Comparison of ENCODE assay signal across 1 worm cellular context in the genomic region with DNA sequence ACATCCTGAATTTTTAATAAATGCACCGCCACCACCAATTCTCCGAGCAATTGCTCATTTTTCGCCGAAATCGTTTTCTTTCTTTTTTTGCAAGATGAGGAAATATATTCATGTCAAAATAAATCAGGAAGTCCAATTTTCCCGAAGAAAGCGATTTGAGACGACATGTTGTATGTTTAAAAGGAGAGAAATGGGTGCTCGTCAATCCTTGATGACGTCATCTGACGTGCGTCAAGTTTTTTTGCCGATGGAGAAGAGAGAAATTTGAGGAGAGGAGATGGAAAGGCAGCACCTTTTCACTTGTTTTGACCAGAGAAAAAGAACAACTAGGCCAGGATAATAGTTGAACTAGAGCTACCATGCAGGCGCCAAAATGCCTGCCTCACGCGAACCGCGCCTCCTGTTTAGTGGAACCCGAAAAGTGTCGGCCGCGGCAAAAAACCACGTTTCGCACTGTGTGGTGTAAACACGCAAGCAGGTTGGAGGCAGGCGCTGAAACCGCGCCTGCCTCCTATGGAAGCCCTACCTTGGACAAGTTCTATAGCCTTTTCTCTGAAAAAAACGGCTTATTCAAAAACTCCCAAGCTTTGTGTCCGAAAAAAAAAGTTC.
TF ChIP-seq lines count a peak whose summit lies in the region.

No protein-coding gene starts in this region.

TF ChIP-seq in whole organism, L1 larva, 84 proteins besides CTCF, POLR2A, EP300 and RAD21 (continued from another document):
- TF ChIP-seq nhr-11 (tag; optimal IDR thresholded peaks at IDR 0.05; lab: Kevin White, UChicago): no peak
- TF ChIP-seq sptf-1 (tag; optimal IDR thresholded peaks at IDR 0.05; lab: Kevin White, UChicago): no peak
- no peak for TF ChIP-seq skn-1 (tag; optimal IDR thresholded peaks at IDR 0.05; lab: Kevin White, UChicago)
- TF ChIP-seq nhr-76 (tag; optimal IDR thresholded peaks at IDR 0.05; lab: Kevin White, UChicago): no peak
- peak in 1 of 2 experiments; percentile 61 for TF ChIP-seq lsy-2 (tag; optimal IDR thresholded peaks at IDR 0.05; lab: Kevin White, UChicago)
- TF ChIP-seq nhr-71 (tag; optimal IDR thresholded peaks at IDR 0.05; lab: Kevin White, UChicago): peak; percentile 65
- TF ChIP-seq F16B12.6 (tag; optimal IDR thresholded peaks at IDR 0.05; lab: Kevin White, UChicago): no peak
- TF ChIP-seq fkh-4 (tag; optimal IDR thresholded peaks at IDR 0.05; lab: Kevin White, UChicago; ENCODE audit: borderline replicate concordance): no peak
- TF ChIP-seq ama-1 (optimal IDR thresholded peaks at IDR 0.05; lab: Kevin White, UChicago): peak; percentile 32
- TF ChIP-seq ceh-88 (GFP tag; IDR thresholded peaks at IDR 0.05; lab: Robert Waterston, UW): no peak
- no peak for TF ChIP-seq C04F5.9 (tag; optimal IDR thresholded peaks at IDR 0.05; lab: Kevin White, UChicago)
- no peak for TF ChIP-seq tlp-1 (tag; optimal IDR thresholded peaks at IDR 0.05; lab: Kevin White, UChicago)
- TF ChIP-seq ztf-4 (tag; optimal IDR thresholded peaks at IDR 0.05; lab: Kevin White, UChicago): no peak
- no peak for TF ChIP-seq lir-3 (tag; optimal IDR thresholded peaks at IDR 0.05; lab: Kevin White, UChicago; ENCODE audit: poor library complexity)
- no peak for TF ChIP-seq pag-3 (tag; optimal IDR thresholded peaks at IDR 0.05; lab: Kevin White, UChicago; ENCODE audit: borderline replicate concordance, insufficient read depth)
- TF ChIP-seq nhr-47 (tag; optimal IDR thresholded peaks at IDR 0.05; lab: Kevin White, UChicago): peak; percentile 66
- TF ChIP-seq elt-2 (tag; optimal IDR thresholded peaks at IDR 0.05; lab: Kevin White, UChicago): no peak
- TF ChIP-seq hpl-2 (GFP tag; optimal IDR thresholded peaks at IDR 0.05; lab: Kevin White, UChicago): no peak
- TF ChIP-seq nhr-237 (tag; optimal IDR thresholded peaks at IDR 0.05; lab: Kevin White, UChicago): no peak
- peak in 1 of 2 experiments; percentile 31 for TF ChIP-seq lin-35 (GFP tag; optimal IDR thresholded peaks at IDR 0.05; lab: Kevin White, UChicago)
- TF ChIP-seq mdl-1 (tag; optimal IDR thresholded peaks at IDR 0.05; lab: Kevin White, UChicago): no peak
- TF ChIP-seq lin-14 (GFP tag; optimal IDR thresholded peaks at IDR 0.05; lab: Kevin White, UChicago): peak; percentile 92
- TF ChIP-seq mef-2 (tag; optimal IDR thresholded peaks at IDR 0.05; lab: Kevin White, UChicago): peak; percentile 19
- no peak for TF ChIP-seq unc-62 (GFP tag; optimal IDR thresholded peaks at IDR 0.05; lab: Kevin White, UChicago)
- no peak for TF ChIP-seq snpc-4 (tag; optimal IDR thresholded peaks at IDR 0.05; lab: Kevin White, UChicago)
- TF ChIP-seq snu-23 (GFP tag; optimal IDR thresholded peaks at IDR 0.05; lab: Kevin White, UChicago): peak; percentile 35
- TF ChIP-seq fos-1 (tag; optimal IDR thresholded peaks at IDR 0.05; lab: Kevin White, UChicago): no peak
- peak; percentile 56 for TF ChIP-seq tbx-2 (tag; optimal IDR thresholded peaks at IDR 0.05; lab: Kevin White, UChicago)
- TF ChIP-seq nhr-12 (tag; optimal IDR thresholded peaks at IDR 0.05; lab: Kevin White, UChicago): no peak
TF ChIP-seq in whole organism, L1 larva: peak in this region for 21.
